Fruit fly (Drosophila melanogaster) whole organism, embryonic: ENCODE measurements around the gene prtp.

Experiments used
- Bdp1 ChIP-seq: fragments of 200-800 bp; sonication (Bioruptor generic); optimal IDR thresholded peaks from 3 replicates; lab custom pipeline; 2016; ENCODE audit warnings: missing biosample characterization, missing genetic modification characterization
- BtbVII ChIP-seq: fragments of 200-800 bp; sonication (Bioruptor generic); optimal IDR thresholded peaks from 3 replicates; lab custom pipeline; 2017; ENCODE audit warnings: missing biosample characterization, mild to moderate bottlenecking, missing genetic modification characterization
- CG12391 ChIP-seq: fragments of 200-800 bp; sonication (Bioruptor generic); optimal IDR thresholded peaks from 3 replicates; lab custom pipeline; 2018; ENCODE audit warnings: missing biosample characterization, mild to moderate bottlenecking, missing genetic modification characterization, moderate library complexity
- CG15479 ChIP-seq: fragments of 200-800 bp; sonication (Bioruptor generic); optimal IDR thresholded peaks from 3 replicates; lab custom pipeline; 2019; ENCODE audit warnings: missing biosample characterization, mild to moderate bottlenecking, missing genetic modification characterization, moderate library complexity
- CG16779 ChIP-seq: fragments of 200-800 bp; sonication (Bioruptor generic); IDR thresholded peaks from 2 replicates; pipeline ENCODE4 v1.3.6; 2022; ENCODE audit warnings: missing biosample characterization, missing genetic modification characterization
- CG9797 ChIP-seq: fragments of 200-800 bp; sonication (Bioruptor generic); optimal IDR thresholded peaks from 3 replicates; lab custom pipeline; 2018; ENCODE audit warnings: missing biosample characterization, mild to moderate bottlenecking, missing genetic modification characterization
- Ets65A ChIP-seq: fragments of 200-800 bp; sonication (Bioruptor generic); peaks from one replicate; lab custom pipeline; 2016; ENCODE audit warnings: missing biosample characterization, missing genetic modification characterization
- Opbp ChIP-seq: fragments of 200-800 bp; sonication (Bioruptor generic); IDR thresholded peaks from 3 replicates; pipeline ENCODE4 v1.3.6; 2022; ENCODE audit warnings: missing biosample characterization, missing genetic modification characterization; ENCODE audit not compliant: partially characterized antibody

dm6 chrX:11704929-11705612 is 11.5 kb upstream of the prtp start, which contains the start of gene CG2444:
- TF ChIP-seq CG12391 (tag; lab: Kevin White, UChicago) (no peak), Opbp (no peak), Ets65A (no peak), CG16779 (no peak), BtbVII (no peak), CG15479 (GFP tag; lab: Kevin White, UChicago) (no peak), CG9797 (GFP tag; lab: Kevin White, UChicago) (no peak), Bdp1 (no peak)
